Worm (Caenorhabditis elegans) whole organism, mixed stage, embryonic: ENCODE results near the gene dsb-1.

Experiments
- M03D4.4 ChIP-seq: sonication (generic microtip); optimal IDR thresholded peaks from 2 replicates; lab custom pipeline; 2017; ENCODE audit warnings: mild to moderate bottlenecking, missing genetic modification characterization, missing compliant biosample characterization
- bed-3 ChIP-seq: fragments of 200-800 bp; sonication (Bioruptor generic); optimal IDR thresholded peaks from 3 replicates; lab custom pipeline; 2018; ENCODE audit warnings: mild to moderate bottlenecking, missing genetic modification characterization, moderate library complexity, missing compliant biosample characterization
- blmp-1 ChIP-seq: fragments of 150-350 bp; optimal IDR thresholded peaks from 2 replicates; lab custom pipeline; 2014; ENCODE audit warnings: missing biosample characterization, missing genetic modification characterization
- ceh-39 ChIP-seq: fragments of 150-350 bp; optimal IDR thresholded peaks from 2 replicates; lab custom pipeline; 2014; ENCODE audit warnings: missing biosample characterization, missing genetic modification characterization
- ceh-43 ChIP-seq: fragments of 200-800 bp; sonication (Bioruptor generic); optimal IDR thresholded peaks from 2 replicates; lab custom pipeline; 2018; ENCODE audit warnings: mild to moderate bottlenecking, missing genetic modification characterization, moderate library complexity, missing compliant biosample characterization
- ceh-83 ChIP-seq: fragments of 200-800 bp; sonication (Bioruptor generic); optimal IDR thresholded peaks from 2 replicates; lab custom pipeline; 2018; ENCODE audit warnings: mild to moderate bottlenecking, missing genetic modification characterization, missing compliant biosample characterization
- ces-1 ChIP-seq: fragments of 150-350 bp; optimal IDR thresholded peaks from 2 replicates; lab custom pipeline; 2014; ENCODE audit warnings: missing biosample characterization, missing genetic modification reagents, missing genetic modification characterization
- cnd-1 ChIP-seq: fragments of 200-800 bp; sonication (Bioruptor generic); optimal IDR thresholded peaks from 2 replicates; lab custom pipeline; 2018; ENCODE audit warnings: mild to moderate bottlenecking, missing genetic modification characterization, missing compliant biosample characterization
- drap-1 ChIP-seq: fragments of 200-800 bp; sonication (Bioruptor generic); optimal IDR thresholded peaks from 3 replicates; lab custom pipeline; 2018; ENCODE audit warnings: mild to moderate bottlenecking, missing genetic modification characterization, missing compliant biosample characterization
- elt-1 ChIP-seq: sonication (generic microtip); optimal IDR thresholded peaks from 2 replicates; lab custom pipeline; 2017; ENCODE audit warnings: missing genetic modification characterization, mild to moderate bottlenecking, missing compliant biosample characterization, antibody characterized with exemption, moderate library complexity, borderline replicate concordance; ENCODE audit not compliant: insufficient read depth
- elt-3 ChIP-seq: fragments of 150-350 bp; optimal IDR thresholded peaks from 2 replicates; lab custom pipeline; 2014; ENCODE audit warnings: missing biosample characterization, missing genetic modification characterization
- flh-1 ChIP-seq: fragments of 200-800 bp; sonication (Bioruptor generic); optimal IDR thresholded peaks from 2 replicates; lab custom pipeline; 2018; ENCODE audit warnings: mild to moderate bottlenecking, missing genetic modification characterization, moderate library complexity, missing compliant biosample characterization
- ham-2 ChIP-seq: fragments of 200-800 bp; sonication (Bioruptor generic); optimal IDR thresholded peaks from 2 replicates; lab custom pipeline; 2018; ENCODE audit warnings: mild to moderate bottlenecking, missing genetic modification characterization, missing compliant biosample characterization
- hlh-1 ChIP-seq: fragments of 150-350 bp; optimal IDR thresholded peaks from 2 replicates; lab custom pipeline; 2014; ENCODE audit warnings: missing biosample characterization, missing genetic modification reagents, missing genetic modification characterization
- lin-13 ChIP-seq: fragments of 150-350 bp; optimal IDR thresholded peaks from 2 replicates; lab custom pipeline; 2014; ENCODE audit warnings: missing biosample characterization, missing genetic modification characterization
- lin-32 ChIP-seq: fragments of 200-800 bp; sonication (Bioruptor generic); optimal IDR thresholded peaks from 2 replicates; lab custom pipeline; 2018; ENCODE audit warnings: mild to moderate bottlenecking, missing genetic modification characterization, missing compliant biosample characterization
- lsy-2 ChIP-seq: fragments of 150-350 bp; optimal IDR thresholded peaks from 2 replicates; lab custom pipeline; 2014; ENCODE audit warnings: missing biosample characterization, missing genetic modification characterization
- mab-5 ChIP-seq: fragments of 150-350 bp; optimal IDR thresholded peaks from 2 replicates; lab custom pipeline; 2014; ENCODE audit warnings: missing biosample characterization, missing genetic modification characterization
- mep-1 ChIP-seq: fragments of 150-350 bp; optimal IDR thresholded peaks from 2 replicates; lab custom pipeline; 2017; ENCODE audit warnings: missing biosample characterization, missing genetic modification reagents, missing genetic modification characterization, inconsistent platforms
- mls-2 ChIP-seq: sonication (generic microtip); optimal IDR thresholded peaks from 2 replicates; lab custom pipeline; 2016; ENCODE audit warnings: mild to moderate bottlenecking, missing genetic modification characterization, moderate library complexity, missing compliant biosample characterization
- nhr-12 ChIP-seq: fragments of 150-350 bp; optimal IDR thresholded peaks from 2 replicates; lab custom pipeline; 2014; ENCODE audit warnings: missing biosample characterization, missing genetic modification characterization
- nhr-2 ChIP-seq: fragments of 150-350 bp; optimal IDR thresholded peaks from 2 replicates; lab custom pipeline; 2014; ENCODE audit warnings: missing biosample characterization, missing genetic modification characterization
- nhr-237 ChIP-seq: fragments of 150-350 bp; optimal IDR thresholded peaks from 2 replicates; lab custom pipeline; 2014; ENCODE audit warnings: missing biosample characterization, missing genetic modification characterization
- nhr-28 ChIP-seq: fragments of 150-350 bp; optimal IDR thresholded peaks from 2 replicates; lab custom pipeline; 2014; ENCODE audit warnings: missing biosample characterization, missing genetic modification characterization
- nhr-76 ChIP-seq: sonication (generic microtip); optimal IDR thresholded peaks from 2 replicates; lab custom pipeline; 2017; ENCODE audit warnings: missing biosample characterization, missing genetic modification characterization
- pha-4 ChIP-seq: fragments of 150-350 bp; optimal IDR thresholded peaks from 2 replicates; lab custom pipeline; 2018; ENCODE audit warnings: missing biosample characterization, missing genetic modification reagents, missing genetic modification characterization
- sem-2 ChIP-seq: fragments of 200-800 bp; sonication (Bioruptor generic); optimal IDR thresholded peaks from 2 replicates; lab custom pipeline; 2018; ENCODE audit warnings: mild to moderate bottlenecking, missing genetic modification characterization, missing compliant biosample characterization
- snpc-4 ChIP-seq: fragments of 150-350 bp; optimal IDR thresholded peaks from 2 replicates; lab custom pipeline; 2014; ENCODE audit warnings: missing biosample characterization, missing genetic modification characterization
- sptf-1 ChIP-seq: sonication (generic microtip); optimal IDR thresholded peaks from 2 replicates; lab custom pipeline; 2017; ENCODE audit warnings: mild to moderate bottlenecking, missing genetic modification characterization, moderate library complexity, missing compliant biosample characterization
- tbx-8 ChIP-seq: fragments of 200-800 bp; sonication (Bioruptor generic); optimal IDR thresholded peaks from 2 replicates; lab custom pipeline; 2018; ENCODE audit warnings: mild to moderate bottlenecking, missing genetic modification characterization, moderate library complexity, missing compliant biosample characterization
- unc-120 ChIP-seq: sonication (generic microtip); optimal IDR thresholded peaks from 2 replicates; lab custom pipeline; 2017; ENCODE audit warnings: missing genetic modification characterization, missing compliant biosample characterization; ENCODE audit not compliant: poor library complexity, severe bottlenecking
- unc-39 ChIP-seq: fragments of 150-350 bp; optimal IDR thresholded peaks from 2 replicates; lab custom pipeline; 2014; ENCODE audit warnings: missing biosample characterization, missing genetic modification characterization
- unc-62 ChIP-seq: fragments of 150-350 bp; optimal IDR thresholded peaks from 2 replicates; lab custom pipeline; 2014; ENCODE audit warnings: missing biosample characterization, missing genetic modification reagents, missing genetic modification characterization
- zip-8 ChIP-seq: fragments of 150-350 bp; optimal IDR thresholded peaks from 2 replicates; lab custom pipeline; 2014; ENCODE audit warnings: missing biosample characterization, missing genetic modification characterization
- ztf-11 ChIP-seq: fragments of 150-350 bp; optimal IDR thresholded peaks from 2 replicates; lab custom pipeline; 2014; ENCODE audit warnings: missing biosample characterization, missing genetic modification characterization

dsb-1 gene

ce11 chrIV:12371340-12371739 lies 37.4 kb upstream of the dsb-1 start:
- TF ChIP-seq unc-39 (tag; lab: Kevin White, UChicago) (no peak), nhr-28 (no peak), nhr-237 (tag; lab: Kevin White, UChicago) (no peak)

- TF ChIP-seq nhr-12 (tag; lab: Kevin White, UChicago) (no peak), ceh-39 (peak; percentile 8), nhr-237 (tag; lab: Kevin White, UChicago) (peak; percentile 58), ceh-83 (GFP tag; lab: Kevin White, UChicago) (peak; percentile 42), pha-4 (tag; lab: Kevin White, UChicago) (peak; percentile 36), hlh-1 (no peak), ces-1 (peak; percentile 86), sem-2 (GFP tag; lab: Kevin White, UChicago) (no peak), zip-8 (tag; lab: Kevin White, UChicago) (no peak), elt-3 (tag; lab: Kevin White, UChicago) (no peak), cnd-1 (peak; percentile 25), elt-1 (no peak), drap-1 (GFP tag; lab: Kevin White, UChicago) (no peak), bed-3 (GFP tag; lab: Kevin White, UChicago) (no peak), lin-32 (no peak), blmp-1 (tag; lab: Kevin White, UChicago) (no peak), ztf-11 (tag; lab: Kevin White, UChicago) (no peak), ceh-43 (GFP tag; lab: Kevin White, UChicago) (peak; percentile 31), M03D4.4 (peak; percentile 10), unc-62 (GFP tag; lab: Kevin White, UChicago) (peak; percentile 29), mab-5 (tag; lab: Kevin White, UChicago) (no peak), unc-39 (tag; lab: Kevin White, UChicago) (no peak), mep-1 (tag; lab: Kevin White, UChicago) (peak; percentile 82), nhr-76 (tag; lab: Kevin White, UChicago) (no peak), lsy-2 (tag; lab: Kevin White, UChicago) (peak; percentile 99), sptf-1 (tag; lab: Kevin White, UChicago) (peak; percentile 53), unc-120 (no peak), nhr-2 (tag; lab: Kevin White, UChicago) (peak; percentile 19), tbx-8 (no peak), snpc-4 (tag; lab: Kevin White, UChicago) (no peak), ham-2 (GFP tag; lab: Kevin White, UChicago) (no peak), lin-13 (tag; lab: Kevin White, UChicago) (peak; percentile 40), flh-1 (GFP tag; lab: Kevin White, UChicago) (no peak), mls-2 (tag; lab: Kevin White, UChicago) (no peak), nhr-28 (no peak)
Observed at ce11 chrIV:12371879-12372278, 36.8 kb upstream of the dsb-1 start, which contains the start of gene wdr-46. Gene wdr-46 (plus strand): TSS chrIV:12372253.

ce11 chrIV:12376021-12376420 lies 32.7 kb upstream of the dsb-1 start, which contains the start of gene atz-1:
Gene atz-1 (minus strand): TSS chrIV:12376121.
- no peak for TF ChIP-seq sptf-1 (tag; lab: Kevin White, UChicago)
- no peak for TF ChIP-seq ces-1
- TF ChIP-seq lsy-2 (tag; lab: Kevin White, UChicago), result no peak
- TF ChIP-seq nhr-28, result no peak
- TF ChIP-seq ceh-39, result peak; percentile 36
- TF ChIP-seq blmp-1 (tag; lab: Kevin White, UChicago), result no peak
- no peak for TF ChIP-seq unc-39 (tag; lab: Kevin White, UChicago)
- TF ChIP-seq mep-1 (tag; lab: Kevin White, UChicago), result no peak
- TF ChIP-seq M03D4.4, result no peak
- TF ChIP-seq nhr-2 (tag; lab: Kevin White, UChicago), result peak; percentile 80

ce11 chrIV:12378919-12379318 lies 29.8 kb upstream of the dsb-1 start:
- TF ChIP-seq pha-4 (tag; lab: Kevin White, UChicago), result no peak
- no peak for TF ChIP-seq unc-120
- no peak for TF ChIP-seq lsy-2 (tag; lab: Kevin White, UChicago)
- no peak for TF ChIP-seq ztf-11 (tag; lab: Kevin White, UChicago)
- no peak for TF ChIP-seq ceh-39
- TF ChIP-seq tbx-8, result no peak
